Worm (Caenorhabditis elegans) whole organism, L1 larva: ENCODE results near the gene cest-30.
A peak's percentile ranks its signal among the peaks of the same experiment; 100 is the strongest.

Source experiments
- C16A3.4 ChIP-seq: fragments of 150-350 bp; optimal IDR thresholded peaks from 2 replicates; lab custom pipeline; 2014; ENCODE audit warnings: missing biosample characterization, missing genetic modification characterization
- ama-1 ChIP-seq: fragments of 150-350 bp; optimal IDR thresholded peaks from 2 replicates; lab custom pipeline; 2014
- blmp-1 ChIP-seq: fragments of 150-350 bp; optimal IDR thresholded peaks from 2 replicates; lab custom pipeline; 2014; ENCODE audit warnings: missing biosample characterization, missing genetic modification characterization
- ceh-63 ChIP-seq: fragments of 200-800 bp; sonication (Bioruptor generic); optimal IDR thresholded peaks from 2 replicates; lab custom pipeline; 2018; ENCODE audit warnings: mild to moderate bottlenecking, missing genetic modification characterization, missing compliant biosample characterization
- ceh-82 ChIP-seq, 3 experiments: fragments of 150-350 bp in 1 of 3; sonication (generic microtip) in 2 of 3; optimal IDR thresholded peaks; 2 replicates each; lab custom pipeline; 2014 to 2017; ENCODE audit warnings: missing biosample characterization in 3 of 3, missing genetic modification characterization in 3 of 3
- ceh-90 ChIP-seq: sonication (generic microtip); optimal IDR thresholded peaks from 2 replicates; lab custom pipeline; 2016; ENCODE audit warnings: missing genetic modification characterization, missing compliant biosample characterization
- ces-1 ChIP-seq: fragments of 150-350 bp; optimal IDR thresholded peaks from 2 replicates; lab custom pipeline; 2014; ENCODE audit warnings: missing biosample characterization, missing genetic modification reagents, missing genetic modification characterization
- dpl-1 ChIP-seq, 3 experiments: fragments of 150-350 bp in 2 of 3; sonication (generic microtip) in 1 of 3; optimal IDR thresholded peaks; 2 replicates each; lab custom pipeline; 2014 to 2017; ENCODE audit warnings: missing biosample characterization in 3 of 3, missing genetic modification characterization in 3 of 3, missing genetic modification reagents in 3 of 3
- dsc-1 ChIP-seq: sonication (generic microtip); optimal IDR thresholded peaks from 2 replicates; lab custom pipeline; 2016; ENCODE audit warnings: mild to moderate bottlenecking, missing genetic modification characterization, missing compliant biosample characterization
- efl-1 ChIP-seq, 4 experiments: fragments of 150-350 bp; optimal IDR thresholded peaks in 3 of 4; peaks in 1 of 4; 1 replicate in 1 of 4; 2 replicates in 3 of 4; lab custom pipeline; 2014; ENCODE audit warnings: missing biosample characterization in 2 of 4, missing genetic modification characterization in 2 of 4, missing genetic modification reagents in 2 of 4
- efl-3 ChIP-seq: fragments of 200-800 bp; sonication (Bioruptor generic); optimal IDR thresholded peaks from 2 replicates; lab custom pipeline; 2018; ENCODE audit warnings: mild to moderate bottlenecking, missing genetic modification characterization, missing compliant biosample characterization
- egl-13 ChIP-seq: sonication (generic microtip); optimal IDR thresholded peaks from 2 replicates; lab custom pipeline; 2016; ENCODE audit warnings: missing genotype, missing genetic modification reagents, missing genetic modification characterization, missing compliant biosample characterization
- elt-2 ChIP-seq: sonication (generic microtip); optimal IDR thresholded peaks from 2 replicates; lab custom pipeline; 2016; ENCODE audit warnings: missing genetic modification characterization, mild to moderate bottlenecking, inconsistent platforms, missing compliant biosample characterization, missing genetic modification reagents
- fkh-8 ChIP-seq: sonication (generic microtip); optimal IDR thresholded peaks from 2 replicates; lab custom pipeline; 2016; ENCODE audit warnings: mild to moderate bottlenecking, missing genetic modification characterization, missing compliant biosample characterization
- hlh-4 ChIP-seq: sonication (generic microtip); optimal IDR thresholded peaks from 2 replicates; lab custom pipeline; 2016; ENCODE audit warnings: mild to moderate bottlenecking, missing genetic modification characterization, missing compliant biosample characterization
- isw-1 ChIP-seq: fragments of 200-800 bp; sonication (Bioruptor generic); IDR thresholded peaks from 2 replicates; pipeline ENCODE4 v1.3.6; 2022; ENCODE audit warnings: missing genetic modification characterization, missing compliant biosample characterization
- jun-1 ChIP-seq: fragments of 150-350 bp; optimal IDR thresholded peaks from 2 replicates; lab custom pipeline; 2014; ENCODE audit warnings: missing biosample characterization, missing genetic modification reagents, missing genetic modification characterization
- lin-13 ChIP-seq: fragments of 150-350 bp; optimal IDR thresholded peaks from 2 replicates; lab custom pipeline; 2014; ENCODE audit warnings: missing biosample characterization, missing genetic modification reagents, missing genetic modification characterization
- lin-14 ChIP-seq: fragments of 200-800 bp; sonication (Bioruptor generic); optimal IDR thresholded peaks from 2 replicates; lab custom pipeline; 2018; ENCODE audit warnings: mild to moderate bottlenecking, missing genetic modification characterization, moderate library complexity, missing compliant biosample characterization
- lin-15B ChIP-seq: fragments of 150-350 bp; sonication (generic microtip); optimal IDR thresholded peaks from 3 replicates; lab custom pipeline; 2014; ENCODE audit warnings: missing biosample characterization, missing genetic modification characterization
- lin-35 ChIP-seq, 2 experiments: fragments of 150-350 bp; optimal IDR thresholded peaks; 2 replicates each; lab custom pipeline; 2014; ENCODE audit warnings: missing biosample characterization in 2 of 2, missing genetic modification characterization in 2 of 2, missing genetic modification reagents in 2 of 2
- lir-3 ChIP-seq: sonication (generic microtip); optimal IDR thresholded peaks from 2 replicates; lab custom pipeline; 2016; ENCODE audit warnings: mild to moderate bottlenecking, missing genetic modification characterization, moderate library complexity, missing compliant biosample characterization; ENCODE audit not compliant: poor library complexity
- lsy-2 ChIP-seq, 2 experiments: fragments of 150-350 bp; optimal IDR thresholded peaks; 2 replicates each; lab custom pipeline; 2014; ENCODE audit warnings: missing biosample characterization in 2 of 2, missing genetic modification characterization in 2 of 2
- mab-9 ChIP-seq: fragments of 200-800 bp; sonication (Bioruptor generic); IDR thresholded peaks from 2 replicates; pipeline ENCODE4 v1.3.6; 2022; ENCODE audit warnings: missing genetic modification reagents, missing genetic modification characterization, missing compliant biosample characterization
- mef-2 ChIP-seq: fragments of 150-350 bp; optimal IDR thresholded peaks from 2 replicates; lab custom pipeline; 2014; ENCODE audit warnings: missing biosample characterization, missing genetic modification characterization
- mep-1 ChIP-seq: fragments of 150-350 bp; optimal IDR thresholded peaks from 2 replicates; lab custom pipeline; 2014; ENCODE audit warnings: missing biosample characterization, missing genetic modification characterization
- nhr-11 ChIP-seq: fragments of 150-350 bp; optimal IDR thresholded peaks from 2 replicates; lab custom pipeline; 2014; ENCODE audit warnings: missing biosample characterization, missing genetic modification characterization
- nhr-12 ChIP-seq: sonication (generic microtip); optimal IDR thresholded peaks from 2 replicates; lab custom pipeline; 2017; ENCODE audit warnings: missing biosample characterization, missing genetic modification characterization
- nhr-19 ChIP-seq: fragments of 200-800 bp; sonication (Bioruptor generic); conservative IDR thresholded peaks from 2 replicates; pipeline ENCODE4 v1.3.6; 2022; ENCODE audit warnings: missing genetic modification characterization, missing compliant biosample characterization
- nhr-20 ChIP-seq: sonication (generic microtip); optimal IDR thresholded peaks from 2 replicates; lab custom pipeline; 2016; ENCODE audit warnings: mild to moderate bottlenecking, missing genetic modification characterization, missing compliant biosample characterization
- nhr-237 ChIP-seq: fragments of 150-350 bp; optimal IDR thresholded peaks from 2 replicates; lab custom pipeline; 2014; ENCODE audit warnings: missing biosample characterization, missing genetic modification characterization
- nhr-47 ChIP-seq: sonication (generic microtip); optimal IDR thresholded peaks from 2 replicates; lab custom pipeline; 2016; ENCODE audit warnings: mild to moderate bottlenecking, missing genetic modification characterization, moderate library complexity, missing compliant biosample characterization
- nhr-71 ChIP-seq: sonication (generic microtip); optimal IDR thresholded peaks from 2 replicates; lab custom pipeline; 2016; ENCODE audit warnings: mild to moderate bottlenecking, missing genetic modification characterization, moderate library complexity, missing compliant biosample characterization
- nhr-76 ChIP-seq: sonication (generic microtip); optimal IDR thresholded peaks from 2 replicates; lab custom pipeline; 2017; ENCODE audit warnings: missing biosample characterization, missing genetic modification characterization
- nhr-77 ChIP-seq: fragments of 150-350 bp; optimal IDR thresholded peaks from 2 replicates; lab custom pipeline; 2014; ENCODE audit warnings: missing biosample characterization, missing genetic modification characterization
- nhr-84 ChIP-seq: sonication (generic microtip); optimal IDR thresholded peaks from 2 replicates; lab custom pipeline; 2017; ENCODE audit warnings: missing biosample characterization, missing genetic modification characterization
- pag-3 ChIP-seq: sonication (generic microtip); optimal IDR thresholded peaks from 2 replicates; lab custom pipeline; 2017; ENCODE audit warnings: missing genetic modification characterization, mild to moderate bottlenecking, missing compliant biosample characterization, antibody characterized with exemption, borderline replicate concordance; ENCODE audit not compliant: insufficient read depth
- pax-3 ChIP-seq: fragments of 200-800 bp; sonication (Bioruptor generic); optimal IDR thresholded peaks from 2 replicates; lab custom pipeline; 2018; ENCODE audit warnings: mild to moderate bottlenecking, missing genetic modification characterization, moderate library complexity, missing compliant biosample characterization
- rnt-1 ChIP-seq: sonication (generic microtip); optimal IDR thresholded peaks from 2 replicates; lab custom pipeline; 2016; ENCODE audit warnings: mild to moderate bottlenecking, missing genetic modification characterization, moderate library complexity, missing compliant biosample characterization
- skn-1 ChIP-seq: fragments of 150-350 bp; optimal IDR thresholded peaks from 2 replicates; lab custom pipeline; 2014; ENCODE audit warnings: missing biosample characterization, missing genetic modification characterization
- snpc-4 ChIP-seq: fragments of 150-350 bp; optimal IDR thresholded peaks from 2 replicates; lab custom pipeline; 2014; ENCODE audit warnings: missing biosample characterization, missing genetic modification characterization
- sox-4 ChIP-seq: sonication (generic microtip); optimal IDR thresholded peaks from 2 replicates; lab custom pipeline; 2016; ENCODE audit warnings: missing genetic modification characterization, missing compliant biosample characterization
- sup-37 ChIP-seq: fragments of 200-800 bp; sonication (Bioruptor generic); optimal IDR thresholded peaks from 2 replicates; lab custom pipeline; 2018; ENCODE audit warnings: mild to moderate bottlenecking, missing genetic modification characterization, missing compliant biosample characterization
- swsn-7 ChIP-seq: sonication (generic microtip); optimal IDR thresholded peaks from 2 replicates; lab custom pipeline; 2016; ENCODE audit warnings: missing genetic modification characterization, missing compliant biosample characterization
- tbx-2 ChIP-seq: sonication (generic microtip); optimal IDR thresholded peaks from 2 replicates; lab custom pipeline; 2016; ENCODE audit warnings: missing genetic modification characterization, missing compliant biosample characterization
- unc-30 ChIP-seq: sonication (generic microtip); optimal IDR thresholded peaks from 2 replicates; lab custom pipeline; 2017; ENCODE audit warnings: missing biosample characterization, missing genetic modification characterization
- unc-98 ChIP-seq: fragments of 200-800 bp; sonication (Bioruptor generic); IDR thresholded peaks from 2 replicates; pipeline ENCODE4 v1.3.6; 2022; ENCODE audit warnings: missing genetic modification characterization, missing compliant biosample characterization
- xbp-1 ChIP-seq: sonication (generic microtip); optimal IDR thresholded peaks from 2 replicates; lab custom pipeline; 2016; ENCODE audit warnings: missing genetic modification characterization, missing compliant biosample characterization
- zag-1 ChIP-seq: fragments of 150-350 bp; optimal IDR thresholded peaks from 2 replicates; lab custom pipeline; 2014; ENCODE audit warnings: missing biosample characterization, missing genetic modification characterization
- ztf-4 ChIP-seq: fragments of 150-350 bp; optimal IDR thresholded peaks from 2 replicates; lab custom pipeline; 2014; ENCODE audit warnings: missing biosample characterization, missing genetic modification characterization

cest-30 gene

ce11 chrV:5271487-5271886 is 8.6 kb upstream of the cest-30 start (continued):
- TF ChIP-seq dpl-1 (GFP tag; optimal IDR thresholded peaks at IDR 0.05; lab: Kevin White, UChicago) (peak; percentile 16 to 41 (median 23)), dsc-1 (tag; lab: Kevin White, UChicago) (no peak), zag-1 (no peak), jun-1 (tag; lab: Kevin White, UChicago) (peak; percentile 74), swsn-7 (peak; percentile 22), lir-3 (no peak), lin-14 (GFP tag; lab: Kevin White, UChicago) (peak; percentile 91), egl-13 (tag; lab: Kevin White, UChicago) (no peak), mab-9 (GFP tag; lab: Robert Waterston, UW) (no peak), pax-3 (tag; lab: Kevin White, UChicago) (no peak), pag-3 (tag; lab: Kevin White, UChicago) (no peak), tbx-2 (tag; lab: Kevin White, UChicago) (peak; percentile 65), isw-1 (no peak), xbp-1 (peak; percentile 11), lsy-2 (tag; optimal IDR thresholded peaks at IDR 0.05; lab: Kevin White, UChicago) (peak; percentile 34 to 46), nhr-12 (no peak), rnt-1 (tag; lab: Kevin White, UChicago) (peak; percentile 77), nhr-47 (tag; lab: Kevin White, UChicago) (peak; percentile 63), ceh-90 (tag; lab: Kevin White, UChicago) (no peak), nhr-11 (tag; lab: Kevin White, UChicago) (no peak), snpc-4 (tag; lab: Kevin White, UChicago) (no peak), sox-4 (tag; lab: Kevin White, UChicago) (peak; percentile 8), sup-37 (GFP tag; lab: Kevin White, UChicago) (no peak), ceh-82 (tag; optimal IDR thresholded peaks at IDR 0.05; lab: Kevin White, UChicago) (no peak), nhr-19 (GFP tag; lab: Robert Waterston, UW) (peak; percentile 86), ceh-63 (GFP tag; lab: Kevin White, UChicago) (no peak), efl-1 (optimal IDR thresholded peaks at IDR 0.05; lab: Kevin White, UChicago) (peak; percentile 41 to 45), efl-1 (GFP tag; optimal IDR thresholded peaks at IDR 0.05 in 1 of 2; lab: Kevin White, UChicago) (peak; percentile 43 to 94), hlh-4 (tag; lab: Kevin White, UChicago) (peak; percentile 47)

DNA sequence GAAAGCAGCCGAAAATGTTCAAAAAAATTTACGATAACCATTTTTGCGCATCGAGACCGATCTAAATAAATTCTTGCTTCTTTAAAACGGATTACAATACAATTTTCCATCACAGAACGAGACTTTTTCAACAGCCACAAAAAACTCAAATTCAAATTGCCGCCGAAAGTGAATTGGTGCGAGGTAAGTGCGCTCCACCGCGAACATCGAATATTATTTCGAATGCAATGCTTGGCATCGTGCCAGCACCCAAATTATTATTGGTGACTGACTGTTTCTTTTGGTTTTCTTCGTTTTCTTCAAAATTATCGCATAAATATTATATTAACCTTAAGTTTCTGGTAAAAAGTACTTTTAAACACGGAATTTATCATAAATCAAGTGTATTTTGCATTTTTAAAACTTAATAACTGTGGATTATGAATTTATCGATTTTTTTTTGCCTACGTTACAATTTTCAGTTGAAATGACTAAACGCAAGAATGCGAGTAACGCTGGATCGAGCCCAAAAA is 6.2 kb upstream of the cest-30 start, which contains the start of gene penr-1:
Gene penr-1 (plus strand): TSS at position 462 of the 512 bp plus-strand sequence.
- TF ChIP-seq isw-1 (no peak), unc-30 (no peak), ama-1 (no peak), nhr-76 (tag; lab: Kevin White, UChicago) (no peak), skn-1 (tag; lab: Kevin White, UChicago) (peak; percentile 38), unc-98 (no peak), nhr-20 (tag; lab: Kevin White, UChicago) (peak; percentile 67), efl-1 (optimal IDR thresholded peaks at IDR 0.05; lab: Kevin White, UChicago) (peak; percentile 95 to 96), efl-1 (GFP tag; optimal IDR thresholded peaks at IDR 0.05 in 1 of 2; lab: Kevin White, UChicago) (peak; percentile 94 to 99), elt-2 (tag; lab: Kevin White, UChicago) (peak; percentile 3), nhr-47 (tag; lab: Kevin White, UChicago) (peak; percentile 71), pag-3 (tag; lab: Kevin White, UChicago) (no peak), lin-13 (GFP tag; lab: Kevin White, UChicago) (peak; percentile 37), lin-35 (GFP tag; optimal IDR thresholded peaks at IDR 0.05; lab: Kevin White, UChicago) (peak; percentile 96 to 98), pax-3 (tag; lab: Kevin White, UChicago) (no peak), mef-2 (no peak), fkh-8 (tag; lab: Kevin White, UChicago) (peak; percentile 18), mep-1 (tag; lab: Kevin White, UChicago) (peak; percentile 19), nhr-71 (peak; percentile 75), blmp-1 (tag; lab: Kevin White, UChicago) (peak; percentile 33), nhr-77 (tag; lab: Kevin White, UChicago) (peak; percentile 42), ztf-4 (tag; lab: Kevin White, UChicago) (no peak), egl-13 (tag; lab: Kevin White, UChicago) (peak; percentile 6), hlh-4 (tag; lab: Kevin White, UChicago) (no peak), lin-15B (tag; lab: Kevin White, UChicago) (peak; percentile 31), C16A3.4 (tag; lab: Kevin White, UChicago) (peak; percentile 67), ceh-82 (tag; optimal IDR thresholded peaks at IDR 0.05; lab: Kevin White, UChicago) (peak in 1 of 3 experiments; percentile 42), nhr-84 (tag; lab: Kevin White, UChicago) (no peak), efl-3 (GFP tag; lab: Kevin White, UChicago) (no peak), nhr-12 (no peak), nhr-237 (tag; lab: Kevin White, UChicago) (peak; percentile 6), ces-1 (no peak)
